Worm (Caenorhabditis elegans) whole organism, L1 larva: ENCODE measurements around the gene rars-1.

Experiments used
- egl-27 ChIP-seq, 2 experiments: fragments of 150-350 bp in 1 of 2; sonication (generic microtip); optimal IDR thresholded peaks; 3 replicates each; lab custom pipeline; 2017 to 2018; ENCODE audit warnings: missing biosample characterization in 2 of 2, missing genetic modification characterization in 2 of 2, missing genetic modification reagents in 2 of 2
- nhr-28 ChIP-seq: fragments of 150-350 bp; optimal IDR thresholded peaks from 2 replicates; lab custom pipeline; 2014; ENCODE audit warnings: missing biosample characterization, missing genetic modification characterization
- nhr-76 ChIP-seq: sonication (generic microtip); optimal IDR thresholded peaks from 2 replicates; lab custom pipeline; 2017; ENCODE audit warnings: missing biosample characterization, missing genetic modification characterization
- snpc-4 ChIP-seq: fragments of 150-350 bp; optimal IDR thresholded peaks from 2 replicates; lab custom pipeline; 2014; ENCODE audit warnings: missing biosample characterization, missing genetic modification characterization

- TF ChIP-seq nhr-76 (tag; lab: Kevin White, UChicago) (no peak), egl-27 (tag; optimal IDR thresholded peaks at IDR 0.05; lab: Kevin White, UChicago) (no peak), nhr-28 (tag; lab: Kevin White, UChicago) (no peak), snpc-4 (tag; lab: Kevin White, UChicago) (no peak)
Observed at ce11 chrIII:4890997-4891396, 26.0 kb downstream of the rars-1 start, which contains the start of gene F26F4.5.
